Fruit fly (Drosophila melanogaster) whole organism, adult: ENCODE results near the gene Phf5a.

Experiments
- CG11617 ChIP-seq: fragments of 200-800 bp; sonication (Bioruptor generic); optimal IDR thresholded peaks from 2 replicates; lab custom pipeline; 2017; ENCODE audit warnings: mild to moderate bottlenecking, missing biosample characterization, missing genetic modification reagents, missing genetic modification characterization
- CG12768 ChIP-seq: fragments of 200-800 bp; sonication (Bioruptor generic); optimal IDR thresholded peaks from 2 replicates; lab custom pipeline; 2017; ENCODE audit warnings: missing biosample characterization, missing genetic modification characterization, mild to moderate bottlenecking, moderate library complexity, missing genetic modification reagents
- CG14711 ChIP-seq: fragments of 200-800 bp; sonication (Bioruptor generic); optimal IDR thresholded peaks from 2 replicates; lab custom pipeline; 2018; ENCODE audit warnings: missing biosample characterization, mild to moderate bottlenecking, missing genetic modification characterization, moderate library complexity
- CG1620 ChIP-seq: fragments of 200-800 bp; sonication (Bioruptor generic); optimal IDR thresholded peaks from 2 replicates; lab custom pipeline; 2016; ENCODE audit warnings: missing biosample characterization, missing genetic modification characterization
- CG33017 ChIP-seq: fragments of 200-800 bp; sonication (Bioruptor generic); optimal IDR thresholded peaks from 2 replicates; lab custom pipeline; 2018; ENCODE audit warnings: missing biosample characterization, mild to moderate bottlenecking, missing genetic modification characterization, moderate library complexity
- CG5204 ChIP-seq: fragments of 200-800 bp; sonication (Bioruptor generic); optimal IDR thresholded peaks from 2 replicates; lab custom pipeline; 2016; ENCODE audit warnings: missing biosample characterization, missing genetic modification characterization
- CG7045 ChIP-seq: fragments of 200-800 bp; sonication (Bioruptor generic); optimal IDR thresholded peaks from 2 replicates; lab custom pipeline; 2017; ENCODE audit warnings: missing biosample characterization, mild to moderate bottlenecking, missing genetic modification characterization
- CG7101 ChIP-seq: fragments of 200-800 bp; sonication (Bioruptor generic); optimal IDR thresholded peaks from 2 replicates; lab custom pipeline; 2018; ENCODE audit warnings: missing biosample characterization, mild to moderate bottlenecking, missing genetic modification characterization, moderate library complexity
- Clk ChIP-seq: fragments of 200-800 bp; sonication (Bioruptor generic); optimal IDR thresholded peaks from 2 replicates; lab custom pipeline; 2017; ENCODE audit warnings: missing biosample characterization, missing genetic modification characterization
- Crg-1 ChIP-seq: fragments of 200-800 bp; sonication (Bioruptor generic); optimal IDR thresholded peaks from 2 replicates; lab custom pipeline; 2016; ENCODE audit warnings: missing biosample characterization, missing genetic modification characterization
- Hr96 ChIP-seq: fragments of 200-800 bp; sonication (Bioruptor generic); optimal IDR thresholded peaks from 2 replicates; lab custom pipeline; 2016; ENCODE audit warnings: missing biosample characterization, missing genetic modification characterization
- Mnt ChIP-seq: fragments of 200-800 bp; sonication (Bioruptor generic); optimal IDR thresholded peaks from 2 replicates; lab custom pipeline; 2016; ENCODE audit warnings: missing biosample characterization, mild to moderate bottlenecking, missing genetic modification characterization
- bab1 ChIP-seq: fragments of 200-800 bp; sonication (Bioruptor generic); optimal IDR thresholded peaks from 3 replicates; lab custom pipeline; 2019; ENCODE audit warnings: missing biosample characterization, mild to moderate bottlenecking, missing genetic modification characterization, moderate library complexity
- cic ChIP-seq: fragments of 200-800 bp; sonication (Bioruptor generic); optimal IDR thresholded peaks from 2 replicates; lab custom pipeline; 2017; ENCODE audit warnings: missing biosample characterization, mild to moderate bottlenecking, missing genetic modification characterization, moderate library complexity
- cnc ChIP-seq, 2 experiments: fragments of >200 bp; optimal IDR thresholded peaks; 2 replicates each; lab custom pipeline; 2017
- kay ChIP-seq: fragments of 200-800 bp; sonication (Bioruptor generic); peaks from one replicate; lab custom pipeline; 2016; ENCODE audit warnings: missing biosample characterization, missing genetic modification characterization, borderline replicate concordance
- ovo ChIP-seq: fragments of 200-800 bp; sonication (Bioruptor generic); optimal IDR thresholded peaks from 2 replicates; lab custom pipeline; 2016; ENCODE audit warnings: missing biosample characterization, missing genetic modification characterization
- pad ChIP-seq: fragments of 200-800 bp; sonication (Bioruptor generic); optimal IDR thresholded peaks from 3 replicates; lab custom pipeline; 2017; ENCODE audit warnings: missing biosample characterization, missing genetic modification characterization, mild to moderate bottlenecking, moderate library complexity, missing genetic modification reagents
- tj ChIP-seq: fragments of 200-800 bp; sonication (Bioruptor generic); optimal IDR thresholded peaks from 3 replicates; lab custom pipeline; 2017; ENCODE audit warnings: missing biosample characterization, mild to moderate bottlenecking, missing genetic modification characterization, moderate library complexity
- toe ChIP-seq: fragments of 200-800 bp; sonication (Bioruptor generic); optimal IDR thresholded peaks from 2 replicates; lab custom pipeline; 2016; ENCODE audit warnings: missing biosample characterization, missing genetic modification characterization

Gene Phf5a

dm6 chr2L:6490783-6491249 is at the start of gene Phf5a, which contains the start of gene CG31638:
Phf5a (minus strand) TSS chr2L:6490843.
CG31638 (plus strand) TSS chr2L:6491061.
- TF ChIP-seq Mnt (GFP tag; lab: Kevin White, UChicago) = peak; percentile 88
- no peak for TF ChIP-seq toe (GFP tag; lab: Kevin White, UChicago)
- TF ChIP-seq tj (GFP tag; lab: Kevin White, UChicago) = peak; percentile 84
- TF ChIP-seq CG14711 (tag; lab: Kevin White, UChicago) = peak; percentile 100
- TF ChIP-seq CG5204 (GFP tag; lab: Kevin White, UChicago) = no peak
- peak; percentile 27 for TF ChIP-seq CG1620 (GFP tag; lab: Kevin White, UChicago)
- TF ChIP-seq CG12768 (GFP tag; lab: Kevin White, UChicago) = peak; percentile 97
- peak; percentile 29 for TF ChIP-seq cic (GFP tag; lab: Kevin White, UChicago)
- peak; percentile 62 for TF ChIP-seq CG7045 (GFP tag; lab: Kevin White, UChicago)
- no peak for TF ChIP-seq kay (GFP tag; lab: Kevin White, UChicago)
- TF ChIP-seq CG11617 = peak; percentile 88
- peak; percentile 84 for TF ChIP-seq pad (GFP tag; lab: Kevin White, UChicago)
- TF ChIP-seq Crg-1 = peak; percentile 92
- TF ChIP-seq Clk (GFP tag; lab: Kevin White, UChicago) = peak; percentile 86
- TF ChIP-seq CG33017 (tag; lab: Kevin White, UChicago) = peak; percentile 95
- peak; percentile 85 for TF ChIP-seq ovo
- no peak for TF ChIP-seq cnc (optimal IDR thresholded peaks at IDR 0.05; lab: Kevin White, UChicago)
- peak; percentile 66 for TF ChIP-seq bab1 (GFP tag; lab: Kevin White, UChicago)
- no peak for TF ChIP-seq Hr96 (GFP tag; lab: Kevin White, UChicago)
- peak; percentile 97 for TF ChIP-seq CG7101 (tag; lab: Kevin White, UChicago)

- TF ChIP-seq Clk (GFP tag; lab: Kevin White, UChicago) = no peak
- no peak for TF ChIP-seq CG11617
- TF ChIP-seq CG7101 (tag; lab: Kevin White, UChicago) = no peak
- no peak for TF ChIP-seq toe (GFP tag; lab: Kevin White, UChicago)
Observed at dm6 chr2L:6539623-6540381, 49.2 kb upstream of the Phf5a start.

dm6 chr2L:6536044-6536581 is 45.5 kb upstream of the Phf5a start:
- TF ChIP-seq cnc (optimal IDR thresholded peaks at IDR 0.05; lab: Kevin White, UChicago) (no peak), tj (GFP tag; lab: Kevin White, UChicago) (peak; percentile 30)

dm6 chr2L:6534125-6534815 is 43.6 kb upstream of the Phf5a start:
- TF ChIP-seq CG1620 (GFP tag; lab: Kevin White, UChicago) (no peak), CG12768 (GFP tag; lab: Kevin White, UChicago) (no peak), Mnt (GFP tag; lab: Kevin White, UChicago) (no peak)

- TF ChIP-seq CG12768 (GFP tag; lab: Kevin White, UChicago) (no peak), toe (GFP tag; lab: Kevin White, UChicago) (no peak), Mnt (GFP tag; lab: Kevin White, UChicago) (no peak), Hr96 (GFP tag; lab: Kevin White, UChicago) (no peak), cic (GFP tag; lab: Kevin White, UChicago) (no peak), CG7045 (GFP tag; lab: Kevin White, UChicago) (no peak), kay (GFP tag; lab: Kevin White, UChicago) (no peak), CG33017 (tag; lab: Kevin White, UChicago) (no peak), CG14711 (tag; lab: Kevin White, UChicago) (no peak), Crg-1 (no peak)
Observed at dm6 chr2L:6533719-6534118, 43.1 kb upstream of the Phf5a start.

dm6 chr2L:6532977-6533376 is 42.3 kb upstream of the Phf5a start:
- no peak for TF ChIP-seq cic (GFP tag; lab: Kevin White, UChicago)
- peak; percentile 97 for TF ChIP-seq tj (GFP tag; lab: Kevin White, UChicago)
